Worm (Caenorhabditis elegans) whole organism, mixed stage, embryonic: ENCODE results near the gene F41E6.15.

Source experiments
- ceh-39 ChIP-seq: fragments of 150-350 bp; optimal IDR thresholded peaks from 2 replicates; lab custom pipeline; 2014; ENCODE audit warnings: missing biosample characterization, missing genetic modification characterization
- cnd-1 ChIP-seq: fragments of 200-800 bp; sonication (Bioruptor generic); optimal IDR thresholded peaks from 2 replicates; lab custom pipeline; 2018; ENCODE audit warnings: mild to moderate bottlenecking, missing genetic modification characterization, missing compliant biosample characterization
- elt-1 ChIP-seq: sonication (generic microtip); optimal IDR thresholded peaks from 2 replicates; lab custom pipeline; 2017; ENCODE audit warnings: missing genetic modification characterization, mild to moderate bottlenecking, missing compliant biosample characterization, antibody characterized with exemption, moderate library complexity, borderline replicate concordance; ENCODE audit not compliant: insufficient read depth
- mab-5 ChIP-seq: fragments of 150-350 bp; optimal IDR thresholded peaks from 2 replicates; lab custom pipeline; 2014; ENCODE audit warnings: missing biosample characterization, missing genetic modification characterization
- mep-1 ChIP-seq: fragments of 150-350 bp; optimal IDR thresholded peaks from 2 replicates; lab custom pipeline; 2017; ENCODE audit warnings: missing biosample characterization, missing genetic modification reagents, missing genetic modification characterization, inconsistent platforms
- nhr-12 ChIP-seq: fragments of 150-350 bp; optimal IDR thresholded peaks from 2 replicates; lab custom pipeline; 2014; ENCODE audit warnings: missing biosample characterization, missing genetic modification characterization
- nhr-237 ChIP-seq: fragments of 150-350 bp; optimal IDR thresholded peaks from 2 replicates; lab custom pipeline; 2014; ENCODE audit warnings: missing biosample characterization, missing genetic modification characterization
- nhr-76 ChIP-seq: sonication (generic microtip); optimal IDR thresholded peaks from 2 replicates; lab custom pipeline; 2017; ENCODE audit warnings: missing biosample characterization, missing genetic modification characterization
- snpc-4 ChIP-seq: fragments of 150-350 bp; optimal IDR thresholded peaks from 2 replicates; lab custom pipeline; 2014; ENCODE audit warnings: missing biosample characterization, missing genetic modification characterization
- sptf-1 ChIP-seq: sonication (generic microtip); optimal IDR thresholded peaks from 2 replicates; lab custom pipeline; 2017; ENCODE audit warnings: mild to moderate bottlenecking, missing genetic modification characterization, moderate library complexity, missing compliant biosample characterization
- unc-39 ChIP-seq: fragments of 150-350 bp; optimal IDR thresholded peaks from 2 replicates; lab custom pipeline; 2014; ENCODE audit warnings: missing biosample characterization, missing genetic modification characterization

- TF ChIP-seq snpc-4 = no peak
- peak; percentile 92 for TF ChIP-seq mep-1 (tag; lab: Kevin White, UChicago)
- TF ChIP-seq elt-1 = peak; percentile 25
- peak; percentile 83 for TF ChIP-seq ceh-39
- no peak for TF ChIP-seq unc-39 (tag; lab: Kevin White, UChicago)
- peak; percentile 45 for TF ChIP-seq cnd-1
- no peak for TF ChIP-seq nhr-12 (tag; lab: Kevin White, UChicago)
- TF ChIP-seq mab-5 (tag; lab: Kevin White, UChicago) = no peak
- no peak for TF ChIP-seq nhr-76
- no peak for TF ChIP-seq sptf-1 (tag; lab: Kevin White, UChicago)
- peak; percentile 73 for TF ChIP-seq nhr-237
These were observed 3.7 kb upstream of the F41E6.15 start, which contains the start of gene vps-60 for ce11 chrV:8606099-8606696.
